Fruit fly (Drosophila melanogaster): ENCODE results near the gene atk.

DNA sequence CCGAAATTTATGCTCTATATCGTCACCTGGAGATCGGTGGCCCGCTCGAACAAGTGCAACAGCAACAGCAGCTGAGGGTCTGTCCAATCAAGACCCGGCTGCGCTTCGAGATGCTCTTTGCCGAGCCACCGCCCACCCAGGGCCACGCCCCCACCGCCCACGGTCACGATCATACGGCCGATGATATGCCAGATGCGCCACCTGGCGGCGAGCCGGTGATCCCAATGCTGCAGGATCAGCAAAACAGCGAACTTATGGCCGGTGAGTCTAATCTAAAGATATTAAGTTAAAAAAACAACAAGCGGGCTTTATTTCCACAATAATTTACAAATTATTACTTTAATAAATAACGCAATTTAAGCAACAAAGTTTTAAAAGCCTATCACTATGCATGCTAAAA lies 33.5 kb upstream of the atk start:
- TF ChIP-seq CG12605 (GFP tag; IDR thresholded peaks at IDR 0.05), result no peak
- no peak for TF ChIP-seq CG17806 (tag; optimal IDR thresholded peaks at IDR 0.05)
- no peak for TF ChIP-seq EcR (GFP tag; optimal IDR thresholded peaks at IDR 0.05)
- no peak for TF ChIP-seq gl (tag; optimal IDR thresholded peaks at IDR 0.05)
- TF ChIP-seq CG15710 (tag; optimal IDR thresholded peaks at IDR 0.05), result no peak
- TF ChIP-seq D1 (tag; optimal IDR thresholded peaks at IDR 0.05), result peak; percentile 29
- no peak for TF ChIP-seq CG8301 (tag; optimal IDR thresholded peaks at IDR 0.05)
- TF ChIP-seq Snoo (tag; optimal IDR thresholded peaks at IDR 0.05), result no peak
- TF ChIP-seq fd96Ca (GFP tag; IDR thresholded peaks at IDR 0.05), result no peak
